Worm (Caenorhabditis elegans): Measurements from ENCODE around the gene let-23.

Gene let-23

ce11 chrII:9156277-9156676 lies 41.0 kb upstream of the let-23 start:
- TF ChIP-seq unc-130 (GFP tag; optimal IDR thresholded peaks at IDR 0.05) (no peak), unc-62 (GFP tag; optimal IDR thresholded peaks at IDR 0.05 in 1 of 2) (no peak), unc-62 (tag; optimal IDR thresholded peaks at IDR 0.05) (no peak), lir-3 (tag; optimal IDR thresholded peaks at IDR 0.05) (no peak), gei-8 (GFP tag; optimal IDR thresholded peaks at IDR 0.05) (no peak), saeg-2 (GFP tag; IDR thresholded peaks at IDR 0.05) (no peak), daf-8 (GFP tag; IDR thresholded peaks at IDR 0.05) (no peak), Y5F2A.4 (GFP tag; optimal IDR thresholded peaks at IDR 0.05) (no peak), ZK546.5 (tag; optimal IDR thresholded peaks at IDR 0.05) (no peak), nhr-77 (tag; optimal IDR thresholded peaks at IDR 0.05) (no peak), mdl-1 (tag; optimal IDR thresholded peaks at IDR 0.05) (no peak), mxl-2 (GFP tag; conservative IDR thresholded peaks at IDR 0.05) (no peak), hlh-11 (tag; optimal IDR thresholded peaks at IDR 0.05) (peak; percentile 8), D1046.2 (GFP tag; IDR thresholded peaks at IDR 0.05) (no peak), T20F7.1 (GFP tag; optimal IDR thresholded peaks at IDR 0.05) (no peak), tag-97 (GFP tag; IDR thresholded peaks at IDR 0.05) (no peak), ZK337.2 (GFP tag; IDR thresholded peaks at IDR 0.05) (no peak), mxl-3 (GFP tag; optimal IDR thresholded peaks at IDR 0.05) (no peak), nhr-25 (tag; optimal IDR thresholded peaks at IDR 0.05; ENCODE audit: borderline replicate concordance, insufficient read depth) (no peak), nhr-237 (tag; optimal IDR thresholded peaks at IDR 0.05) (no peak), nhr-48 (tag; optimal IDR thresholded peaks at IDR 0.05) (peak; percentile 1), R02D3.7 (tag; optimal IDR thresholded peaks at IDR 0.05) (no peak), aly-2 (tag; optimal IDR thresholded peaks at IDR 0.05) (no peak), mdt-29 (GFP tag; IDR thresholded peaks at IDR 0.05) (no peak), cey-2 (tag; optimal IDR thresholded peaks at IDR 0.05; ENCODE audit: borderline replicate concordance, insufficient read depth) (no peak), ztf-11 (tag; optimal IDR thresholded peaks at IDR 0.05) (no peak), madf-9 (GFP tag; conservative IDR thresholded peaks at IDR 0.05) (no peak), Y48G9A.11 (GFP tag; IDR thresholded peaks at IDR 0.05) (no peak), F49E8.2 (tag; optimal IDR thresholded peaks at IDR 0.05; ENCODE audit: borderline replicate concordance) (no peak), nhr-10 (tag; optimal IDR thresholded peaks at IDR 0.05) (no peak), lin-38 (GFP tag; IDR thresholded peaks at IDR 0.05) (no peak), dve-1 (tag; optimal IDR thresholded peaks at IDR 0.05; ENCODE audit: insufficient read depth) (peak; percentile 50), ceh-82 (tag; optimal IDR thresholded peaks at IDR 0.05) (no peak), nhr-41 (GFP tag; IDR thresholded peaks at IDR 0.05) (no peak), zfp-3 (GFP tag; conservative IDR thresholded peaks at IDR 0.05) (no peak), duxl-1 (tag; optimal IDR thresholded peaks at IDR 0.05; ENCODE audit: poor library complexity) (no peak), lin-39 (tag; optimal IDR thresholded peaks at IDR 0.05) (no peak), egl-43 (GFP tag; IDR thresholded peaks at IDR 0.05) (no peak), zag-1 (tag; optimal IDR thresholded peaks at IDR 0.05) (no peak), lin-1 (GFP tag; IDR thresholded peaks at IDR 0.05) (no peak), nhr-28 (tag; optimal IDR thresholded peaks at IDR 0.05) (peak; percentile 85), ceh-44 (GFP tag; IDR thresholded peaks at IDR 0.05) (no peak), ceh-32 (tag; optimal IDR thresholded peaks at IDR 0.05; ENCODE audit: poor library complexity) (no peak), Y75B8A.6 (GFP tag; IDR thresholded peaks at IDR 0.05) (no peak), dmd-6 (GFP tag; IDR thresholded peaks at IDR 0.05) (peak; percentile 68), tra-1 (GFP tag; IDR thresholded peaks at IDR 0.05) (no peak), dmd-8 (GFP tag; IDR thresholded peaks at IDR 0.05) (no peak), attf-4 (tag; optimal IDR thresholded peaks at IDR 0.05) (no peak), mes-2 (tag; optimal IDR thresholded peaks at IDR 0.05; ENCODE audit: poor library complexity, severe bottlenecking) (no peak), ama-1 (optimal IDR thresholded peaks at IDR 0.05) (no peak), zip-2 (tag; optimal IDR thresholded peaks at IDR 0.05) (no peak), daf-12 (tag; optimal IDR thresholded peaks at IDR 0.05) (no peak)
